Worm (Caenorhabditis elegans): ENCODE data around the gene F38H4.3.

DNA sequence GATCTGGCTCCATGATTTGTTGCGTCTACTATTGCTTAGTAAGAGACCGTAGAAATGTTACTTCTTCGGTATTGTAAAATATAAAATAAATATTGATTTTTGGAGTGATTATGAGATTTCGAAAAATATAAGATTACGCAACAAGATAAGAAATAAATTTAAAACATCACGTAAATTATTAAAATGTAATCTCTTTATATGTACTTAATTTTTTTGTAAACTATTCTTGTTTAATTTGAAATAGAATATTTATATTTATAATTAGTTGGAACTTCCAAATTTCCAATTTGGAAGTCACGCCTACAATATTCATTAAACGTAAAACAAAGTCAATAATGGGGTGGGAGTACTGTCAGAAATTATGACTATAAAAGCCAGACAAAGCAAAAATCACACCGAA is 8.8 kb upstream of the F38H4.3 start, which contains the start of gene M117.4:
- TF ChIP-seq pqm-1 (tag; optimal IDR thresholded peaks at IDR 0.05), result no peak
- TF ChIP-seq ZK546.5 (tag; optimal IDR thresholded peaks at IDR 0.05), result no peak
- no peak for TF ChIP-seq unc-62 (GFP tag; optimal IDR thresholded peaks at IDR 0.05)
- no peak for TF ChIP-seq nhr-77 (tag; optimal IDR thresholded peaks at IDR 0.05)
